Worm (Caenorhabditis elegans): ENCODE results near the gene F09E10.1.

F09E10.1 gene

DNA sequence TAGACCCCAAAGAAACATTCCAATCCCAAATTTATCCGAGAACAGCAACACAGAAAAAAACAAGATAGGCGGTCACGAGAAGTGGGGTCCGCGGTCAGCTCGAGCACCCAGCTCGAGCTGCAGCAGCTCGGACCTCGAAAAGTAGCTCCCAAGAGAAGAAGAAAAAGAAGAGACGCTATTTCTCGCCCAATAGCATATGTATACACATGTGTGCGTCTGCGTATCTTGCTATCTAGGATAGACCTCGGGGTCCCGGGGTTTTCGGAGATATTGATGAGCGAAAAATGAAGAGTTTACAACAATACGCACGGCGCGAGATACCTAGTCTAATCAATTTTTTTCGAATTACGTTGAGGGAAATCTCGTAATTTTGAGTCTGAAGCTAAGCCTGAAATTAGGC is 19.5 kb downstream of the F09E10.1 start:
- no peak for TF ChIP-seq cebp-1 (GFP tag; IDR thresholded peaks at IDR 0.05)
- TF ChIP-seq cebp-1 (tag; optimal IDR thresholded peaks at IDR 0.05) = peak; percentile 7
- TF ChIP-seq ztf-18 (tag; optimal IDR thresholded peaks at IDR 0.05) = no peak
- TF ChIP-seq him-1 (tag; optimal IDR thresholded peaks at IDR 0.05) = no peak

DNA sequence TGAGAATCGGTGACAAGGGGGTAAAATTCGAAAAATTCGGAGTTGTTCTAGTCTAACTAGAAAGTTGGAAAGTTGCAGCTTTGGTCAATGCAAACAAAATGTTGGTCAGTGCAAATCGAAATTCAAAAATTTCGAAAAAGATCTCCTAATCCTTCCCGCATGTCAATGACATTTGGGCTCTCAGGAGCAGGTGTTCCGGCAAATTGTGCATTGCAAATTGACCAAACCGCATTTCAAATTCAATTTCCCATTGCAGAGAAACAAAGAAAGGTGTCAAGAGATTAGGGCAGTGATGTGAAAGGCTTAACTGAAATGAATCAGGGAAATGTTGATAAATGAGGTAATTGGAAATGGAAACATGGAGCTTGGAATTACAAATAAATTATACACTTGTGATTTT is 20.7 kb downstream of the F09E10.1 start:
- TF ChIP-seq B0019.2 (GFP tag; conservative IDR thresholded peaks at IDR 0.05) (no peak), efl-1 (GFP tag; optimal IDR thresholded peaks at IDR 0.05) (no peak), ztf-25 (GFP tag; IDR thresholded peaks at IDR 0.05) (no peak), F37B4.10 (GFP tag; IDR thresholded peaks at IDR 0.05) (no peak), hmg-20 (GFP tag; IDR thresholded peaks at IDR 0.05) (no peak), snpc-1.3 (tag; optimal IDR thresholded peaks at IDR 0.05; ENCODE audit: insufficient read depth) (no peak), F57A8.1 (GFP tag; optimal IDR thresholded peaks at IDR 0.05) (no peak), B0261.1 (tag; optimal IDR thresholded peaks at IDR 0.05) (no peak), bed-2 (GFP tag; IDR thresholded peaks at IDR 0.05) (no peak), ztf-26 (tag; optimal IDR thresholded peaks at IDR 0.05) (no peak), F57C9.4 (tag; optimal IDR thresholded peaks at IDR 0.05) (no peak), sdz-38 (tag; optimal IDR thresholded peaks at IDR 0.05) (no peak), akir-1 (GFP tag; optimal IDR thresholded peaks at IDR 0.05) (no peak), ceh-100 (GFP tag; IDR thresholded peaks at IDR 0.05) (no peak), nhr-120 (GFP tag; IDR thresholded peaks at IDR 0.05) (no peak), cebp-1 (GFP tag; IDR thresholded peaks at IDR 0.05) (no peak), cebp-1 (tag; optimal IDR thresholded peaks at IDR 0.05) (no peak), egrh-3 (GFP tag; IDR thresholded peaks at IDR 0.05) (no peak), nhr-179 (tag; optimal IDR thresholded peaks at IDR 0.05) (no peak), gei-17 (GFP tag; optimal IDR thresholded peaks at IDR 0.05) (no peak)

DNA sequence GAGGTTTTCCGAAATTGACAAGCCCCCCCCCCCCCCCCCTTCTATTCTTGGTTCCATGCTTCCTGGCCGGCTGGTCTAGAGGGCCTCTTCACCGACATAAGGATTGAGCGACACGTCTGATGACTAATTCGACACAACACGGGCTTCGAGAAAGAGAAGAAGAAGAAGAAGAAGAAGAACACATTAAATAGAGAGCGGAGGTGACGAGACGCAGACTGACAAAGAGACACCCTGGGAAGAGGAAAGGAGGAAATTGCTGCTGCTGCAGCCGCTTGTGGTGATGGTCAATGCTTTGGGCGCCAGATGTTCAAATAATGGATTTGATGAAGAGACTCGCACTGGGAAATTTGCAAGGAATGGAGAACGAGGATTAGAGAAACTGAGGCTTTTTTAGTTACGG is 22.0 kb downstream of the F09E10.1 start:
- TF ChIP-seq attf-5 (GFP tag; optimal IDR thresholded peaks at IDR 0.05) (peak; percentile 2), rpc-1 (optimal IDR thresholded peaks at IDR 0.05) (no peak), rpc-1 (tag; optimal IDR thresholded peaks at IDR 0.05) (no peak), ceh-27 (GFP tag; optimal IDR thresholded peaks at IDR 0.05) (peak; percentile 50), ztf-28 (GFP tag; IDR thresholded peaks at IDR 0.05) (no peak), F23B12.7 (tag; optimal IDR thresholded peaks at IDR 0.05; ENCODE audit: insufficient read depth) (peak; percentile 25), cebp-1 (GFP tag; IDR thresholded peaks at IDR 0.05) (no peak), cebp-1 (tag; optimal IDR thresholded peaks at IDR 0.05) (peak; percentile 39), hmg-1.2 (GFP tag; IDR thresholded peaks at IDR 0.05) (peak; percentile 69; the same call in 1 of the 2 replicates), zfh-2 (GFP tag; conservative IDR thresholded peaks at IDR 0.05) (peak; percentile 83), tbp1 (GFP tag; optimal IDR thresholded peaks at IDR 0.05) (no peak), aptf-3 (GFP tag; IDR thresholded peaks at IDR 0.05) (no peak), egrh-3 (GFP tag; IDR thresholded peaks at IDR 0.05) (peak; percentile 47)

- TF ChIP-seq cebp-2 (GFP tag; IDR thresholded peaks at IDR 0.05) (no peak), nhr-90 (tag; optimal IDR thresholded peaks at IDR 0.05) (no peak), nhr-80 (tag; optimal IDR thresholded peaks at IDR 0.05) (peak; percentile 23), ztf-3 (GFP tag; optimal IDR thresholded peaks at IDR 0.05) (no peak)
Observed at ce11 chrX:1525511-1526172, 23.1 kb downstream of the F09E10.1 start.
